Fruit fly (Drosophila melanogaster) whole organism, embryonic: ENCODE data around the gene Slip1.

Experiments
- Aef1 ChIP-seq: fragments of 200-800 bp; sonication (Bioruptor generic); IDR thresholded peaks from 3 replicates; pipeline ENCODE4 v1.3.6; 2022; ENCODE audit warnings: missing biosample characterization, missing genetic modification characterization
- Blimp-1 ChIP-seq: fragments of 200-800 bp; sonication (Bioruptor generic); optimal IDR thresholded peaks from 3 replicates; lab custom pipeline; 2018; ENCODE audit warnings: missing biosample characterization, missing genetic modification characterization, mild to moderate bottlenecking, moderate library complexity, missing genetic modification reagents
- BtbVII ChIP-seq: fragments of 200-800 bp; sonication (Bioruptor generic); optimal IDR thresholded peaks from 3 replicates; lab custom pipeline; 2017; ENCODE audit warnings: missing biosample characterization, mild to moderate bottlenecking, missing genetic modification characterization
- CG10274 ChIP-seq: fragments of 200-800 bp; sonication (Bioruptor generic); optimal IDR thresholded peaks from 3 replicates; lab custom pipeline; 2017; ENCODE audit warnings: missing biosample characterization, mild to moderate bottlenecking, missing genetic modification characterization
- CG10959 ChIP-seq: fragments of 200-800 bp; sonication (Bioruptor generic); IDR thresholded peaks from 2 replicates; pipeline ENCODE4 v1.3.6; 2022; ENCODE audit warnings: missing biosample characterization, missing genetic modification characterization
- CG11398 ChIP-seq: fragments of 200-800 bp; sonication (Bioruptor generic); optimal IDR thresholded peaks from 2 replicates; lab custom pipeline; 2016; ENCODE audit warnings: missing biosample characterization, missing genetic modification characterization
- CG11560 ChIP-seq: fragments of 200-800 bp; sonication (Bioruptor generic); IDR thresholded peaks from 3 replicates; pipeline ENCODE4 v1.3.6; 2022; ENCODE audit warnings: missing biosample characterization, missing genetic modification characterization
- CG12219 ChIP-seq: fragments of 200-800 bp; sonication (Bioruptor generic); optimal IDR thresholded peaks from 3 replicates; lab custom pipeline; 2018; ENCODE audit warnings: missing biosample characterization, mild to moderate bottlenecking, missing genetic modification characterization
- CG12659 ChIP-seq: fragments of 200-800 bp; sonication (Bioruptor generic); optimal IDR thresholded peaks from 3 replicates; lab custom pipeline; 2017; ENCODE audit warnings: mild to moderate bottlenecking, missing biosample characterization, missing genetic modification reagents, missing genetic modification characterization
- CG14050 ChIP-seq: fragments of 200-800 bp; sonication (Bioruptor generic); IDR thresholded peaks from 3 replicates; pipeline ENCODE4 v1.3.6; 2022; ENCODE audit warnings: missing biosample characterization, missing genetic modification characterization
- CG15011 ChIP-seq: fragments of 200-800 bp; sonication (Bioruptor generic); optimal IDR thresholded peaks from 3 replicates; lab custom pipeline; 2018; ENCODE audit warnings: missing biosample characterization, mild to moderate bottlenecking, missing genetic modification characterization
- CG16815 ChIP-seq: fragments of 200-800 bp; sonication (Bioruptor generic); optimal IDR thresholded peaks from 3 replicates; lab custom pipeline; 2017; ENCODE audit warnings: missing biosample characterization, mild to moderate bottlenecking, missing genetic modification characterization
- CG18011 ChIP-seq: fragments of 200-800 bp; sonication (Bioruptor generic); optimal IDR thresholded peaks from 2 replicates; lab custom pipeline; 2017; ENCODE audit warnings: missing biosample characterization, missing genetic modification characterization, mild to moderate bottlenecking, moderate library complexity, missing genotype
- CG2116 ChIP-seq: fragments of 200-800 bp; sonication (Bioruptor generic); optimal IDR thresholded peaks from 3 replicates; lab custom pipeline; 2018; ENCODE audit warnings: missing biosample characterization, mild to moderate bottlenecking, missing genetic modification characterization
- CG2120 ChIP-seq: fragments of 200-800 bp; sonication (Bioruptor generic); optimal IDR thresholded peaks from 3 replicates; lab custom pipeline; 2016; ENCODE audit warnings: missing biosample characterization, missing genetic modification characterization
- CG30403 ChIP-seq: fragments of 200-800 bp; sonication (Bioruptor generic); optimal IDR thresholded peaks from 3 replicates; lab custom pipeline; 2016; ENCODE audit warnings: missing biosample characterization, missing genetic modification characterization
- CG3163 ChIP-seq: fragments of 200-800 bp; sonication (Bioruptor generic); optimal IDR thresholded peaks from 3 replicates; lab custom pipeline; 2016; ENCODE audit warnings: missing biosample characterization, missing genetic modification characterization
- CG4730 ChIP-seq: fragments of 200-800 bp; sonication (Bioruptor generic); IDR thresholded peaks from 2 replicates; pipeline ENCODE4 v1.3.6; 2022; ENCODE audit warnings: missing biosample characterization, missing genetic modification characterization
- CG6272 ChIP-seq: fragments of 200-800 bp; sonication (Bioruptor generic); IDR thresholded peaks from 2 replicates; pipeline ENCODE4 v1.3.6; 2022; ENCODE audit warnings: missing biosample characterization, missing genetic modification characterization
- CG6765 ChIP-seq: fragments of 200-800 bp; sonication (Bioruptor generic); optimal IDR thresholded peaks from 3 replicates; lab custom pipeline; 2017; ENCODE audit warnings: missing biosample characterization, mild to moderate bottlenecking, missing genetic modification characterization
- CG6791 ChIP-seq: fragments of 200-800 bp; sonication (Bioruptor generic); IDR thresholded peaks from 3 replicates; pipeline ENCODE4 v1.3.6; 2022; ENCODE audit warnings: missing biosample characterization, missing genetic modification characterization; ENCODE audit not compliant: partially characterized antibody
- CG6813 ChIP-seq: fragments of 200-800 bp; sonication (Bioruptor generic); optimal IDR thresholded peaks from 2 replicates; lab custom pipeline; 2017; ENCODE audit warnings: missing biosample characterization, missing genetic modification characterization, mild to moderate bottlenecking, moderate library complexity, missing genetic modification reagents
- CG7271 ChIP-seq: fragments of 200-800 bp; sonication (Bioruptor generic); optimal IDR thresholded peaks from 2 replicates; lab custom pipeline; 2018; ENCODE audit warnings: missing biosample characterization, mild to moderate bottlenecking, missing genetic modification characterization, moderate library complexity
- CG7786 ChIP-seq: fragments of 200-800 bp; sonication (Bioruptor generic); optimal IDR thresholded peaks from 2 replicates; lab custom pipeline; 2016; ENCODE audit warnings: missing biosample characterization, missing genetic modification characterization
- CG7928 ChIP-seq: fragments of 200-800 bp; sonication (Bioruptor generic); optimal IDR thresholded peaks from 2 replicates; lab custom pipeline; 2017; ENCODE audit warnings: missing biosample characterization, mild to moderate bottlenecking, missing genetic modification characterization
- Deaf1 ChIP-seq: fragments of 200-800 bp; optimal IDR thresholded peaks from 3 replicates; lab custom pipeline; 2019; ENCODE audit warnings: missing biosample characterization, mild to moderate bottlenecking, missing genetic modification characterization, moderate library complexity
- Drgx ChIP-seq: fragments of 200-800 bp; sonication (Bioruptor generic); IDR thresholded peaks from 2 replicates; pipeline ENCODE4 v1.3.6; 2022; ENCODE audit warnings: missing biosample characterization, missing genetic modification characterization
- Ets65A ChIP-seq: fragments of 200-800 bp; sonication (Bioruptor generic); peaks from one replicate; lab custom pipeline; 2016; ENCODE audit warnings: missing biosample characterization, missing genetic modification characterization
- Neu2 ChIP-seq: fragments of 200-800 bp; sonication (Bioruptor generic); optimal IDR thresholded peaks from 3 replicates; lab custom pipeline; 2016; ENCODE audit warnings: missing biosample characterization, missing genetic modification characterization, borderline replicate concordance
- Nf-YB ChIP-seq: fragments of 200-800 bp; sonication (Bioruptor generic); optimal IDR thresholded peaks from 3 replicates; lab custom pipeline; 2019; ENCODE audit warnings: missing biosample characterization, mild to moderate bottlenecking, missing genetic modification characterization, moderate library complexity
- Rfx ChIP-seq: fragments of 200-800 bp; sonication (Bioruptor generic); IDR thresholded peaks from 2 replicates; pipeline ENCODE4 v1.3.6; 2022; ENCODE audit warnings: missing biosample characterization, missing genetic modification characterization
- Sry-β ChIP-seq: fragments of 200-800 bp; sonication (Bioruptor generic); optimal IDR thresholded peaks from 2 replicates; lab custom pipeline; 2018; ENCODE audit warnings: missing biosample characterization, mild to moderate bottlenecking, missing genetic modification characterization, moderate library complexity
- Tbp ChIP-seq: fragments of >200 bp; optimal IDR thresholded peaks from 2 replicates; lab custom pipeline; 2018; ENCODE audit warnings: missing biosample characterization, missing genetic modification characterization
- ab ChIP-seq: fragments of 200-800 bp; sonication (Bioruptor generic); optimal IDR thresholded peaks from 2 replicates; lab custom pipeline; 2016; ENCODE audit warnings: missing biosample characterization, missing genetic modification characterization
- az2 ChIP-seq: fragments of 200-800 bp; sonication (Bioruptor generic); optimal IDR thresholded peaks from 3 replicates; lab custom pipeline; 2016; ENCODE audit warnings: missing biosample characterization, missing genetic modification characterization
- cg ChIP-seq: fragments of 200-800 bp; sonication (Bioruptor generic); optimal IDR thresholded peaks from 3 replicates; lab custom pipeline; 2019; ENCODE audit warnings: missing biosample characterization, mild to moderate bottlenecking, missing genetic modification characterization, moderate library complexity
- chm ChIP-seq: fragments of 200-800 bp; sonication (Bioruptor generic); IDR thresholded peaks from 2 replicates; pipeline ENCODE4 v1.3.6; 2022; ENCODE audit warnings: missing biosample characterization, missing genetic modification characterization
- crp ChIP-seq, 2 experiments: fragments of 200-800 bp; sonication (Bioruptor generic); optimal IDR thresholded peaks; 2 replicates in 1 of 2; 3 replicates in 1 of 2; lab custom pipeline; 2017; ENCODE audit warnings: missing biosample characterization in 2 of 2, missing genetic modification characterization in 2 of 2, mild to moderate bottlenecking in 1 of 2, moderate library complexity in 1 of 2
- fru ChIP-seq: fragments of >200 bp; optimal IDR thresholded peaks from 2 replicates; lab custom pipeline; 2017
- gsb-n ChIP-seq: fragments of 200-800 bp; sonication (Bioruptor generic); optimal IDR thresholded peaks from 3 replicates; lab custom pipeline; 2018; ENCODE audit warnings: missing biosample characterization, mild to moderate bottlenecking, missing genetic modification characterization
- gt ChIP-seq: fragments of 200-800 bp; sonication (Bioruptor generic); IDR thresholded peaks from 2 replicates; pipeline ENCODE4 v1.3.6; 2022; ENCODE audit warnings: missing biosample characterization, missing genetic modification characterization
- h ChIP-seq: fragments of >200 bp; optimal IDR thresholded peaks from 2 replicates; lab custom pipeline; 2017
- nau ChIP-seq: fragments of 200-800 bp; sonication (Bioruptor generic); optimal IDR thresholded peaks from 3 replicates; lab custom pipeline; 2017; ENCODE audit warnings: missing biosample characterization, mild to moderate bottlenecking, missing genetic modification characterization, missing genetic modification reagents
- pzg ChIP-seq: fragments of 200-800 bp; sonication (Bioruptor generic); optimal IDR thresholded peaks from 3 replicates; lab custom pipeline; 2018; ENCODE audit warnings: missing biosample characterization, mild to moderate bottlenecking, missing genetic modification characterization, moderate library complexity
- ranshi ChIP-seq: fragments of 200-800 bp; sonication (Bioruptor generic); IDR thresholded peaks from 2 replicates; pipeline ENCODE4 v1.3.6; 2022; ENCODE audit warnings: missing biosample characterization, missing genetic modification characterization
- salm ChIP-seq: fragments of 200-800 bp; sonication (Bioruptor generic); optimal IDR thresholded peaks from 2 replicates; lab custom pipeline; 2018; ENCODE audit warnings: missing biosample characterization, mild to moderate bottlenecking, missing genetic modification characterization
- ssp ChIP-seq: fragments of 200-800 bp; sonication (Bioruptor generic); IDR thresholded peaks from 2 replicates; pipeline ENCODE4 v1.3.6; 2022; ENCODE audit warnings: missing biosample characterization, missing genetic modification characterization
- trh ChIP-seq: fragments of 200-800 bp; sonication (Bioruptor generic); optimal IDR thresholded peaks from 2 replicates; lab custom pipeline; 2016; ENCODE audit warnings: missing biosample characterization, missing genetic modification characterization
- wdn ChIP-seq: fragments of 200-800 bp; sonication (Bioruptor generic); IDR thresholded peaks from 2 replicates; pipeline ENCODE4 v1.3.6; 2022; ENCODE audit warnings: missing biosample characterization, missing genetic modification characterization

Gene Slip1

dm6 chr4:659884-660846 is 3.3 kb upstream of the Slip1 start, which contains the start of gene gw (continued):
- TF ChIP-seq Rfx (GFP tag; lab: Robert Waterston, UW) (peak; percentile 77; the same call in 1 of the 2 replicates), chm (GFP tag; lab: Robert Waterston, UW) (no peak), CG7271 (tag; lab: Kevin White, UChicago) (peak; percentile 67), trh (GFP tag; lab: Kevin White, UChicago) (peak; percentile 4), wdn (GFP tag; lab: Robert Waterston, UW) (peak; percentile 71), Nf-YB (GFP tag; lab: Kevin White, UChicago) (no peak), Neu2 (GFP tag; lab: Kevin White, UChicago) (no peak), CG2116 (GFP tag; lab: Kevin White, UChicago) (peak; percentile 63), gt (GFP tag; lab: Robert Waterston, UW) (no peak), Drgx (no peak), Aef1 (GFP tag; lab: Robert Waterston, UW) (0 out of 3 replicates have a peak, but pooled peaks have one; percentile 51), CG3163 (GFP tag; lab: Kevin White, UChicago) (peak; percentile 33), az2 (GFP tag; lab: Kevin White, UChicago) (peak; percentile 73), CG7786 (GFP tag; lab: Kevin White, UChicago) (peak; percentile 75), CG15011 (GFP tag; lab: Kevin White, UChicago) (peak; percentile 63), salm (tag; lab: Kevin White, UChicago) (no peak), CG14050 (GFP tag; lab: Robert Waterston, UW) (peak; percentile 44), nau (GFP tag; lab: Kevin White, UChicago) (peak; percentile 80), Sry-β (GFP tag; lab: Kevin White, UChicago) (peak; percentile 31), CG4730 (GFP tag; lab: Robert Waterston, UW) (no peak), ab (peak; percentile 11), ranshi (GFP tag; lab: Robert Waterston, UW) (no peak; the same call in 1 of the 2 replicates), CG7928 (GFP tag; lab: Kevin White, UChicago) (peak; percentile 31), h (lab: Kevin White, UChicago) (no peak), CG12219 (GFP tag; lab: Kevin White, UChicago) (peak; percentile 75), CG6765 (GFP tag; lab: Kevin White, UChicago) (peak; percentile 65), CG11398 (peak; percentile 61), fru (no peak), pzg (peak; percentile 86), crp (GFP tag; optimal IDR thresholded peaks at IDR 0.05; lab: Kevin White, UChicago) (peak in 1 of 2 experiments; percentile 54), Tbp (GFP tag; lab: Kevin White, UChicago) (no peak), CG10959 (GFP tag; lab: Robert Waterston, UW) (no peak), CG10274 (GFP tag; lab: Kevin White, UChicago) (peak; percentile 24), CG18011 (GFP tag; lab: Kevin White, UChicago) (peak; percentile 73), Deaf1 (tag; lab: Kevin White, UChicago) (no peak), CG6272 (no peak), BtbVII (GFP tag; lab: Kevin White, UChicago) (peak; percentile 58), Ets65A (GFP tag; lab: Kevin White, UChicago) (peak; percentile 92), gsb-n (tag; lab: Kevin White, UChicago) (no peak), CG2120 (GFP tag; lab: Kevin White, UChicago) (peak; percentile 87), CG11560 (no peak), CG30403 (GFP tag; lab: Kevin White, UChicago) (peak; percentile 80), CG6791 (GFP tag; lab: Robert Waterston, UW) (peak; percentile 77; the same call in 2 of the 3 replicates), CG16815 (GFP tag; lab: Kevin White, UChicago) (peak; percentile 38), CG6813 (GFP tag; lab: Kevin White, UChicago) (no peak), CG12659 (GFP tag; lab: Kevin White, UChicago) (peak; percentile 85), ssp (GFP tag; lab: Robert Waterston, UW) (peak; percentile 99), Blimp-1 (GFP tag; lab: Kevin White, UChicago) (no peak), cg (GFP tag; lab: Kevin White, UChicago) (peak; percentile 71)
